Worm (Caenorhabditis elegans): ENCODE results near the gene srh-42.

- TF ChIP-seq him-1 (tag; optimal IDR thresholded peaks at IDR 0.05) = no peak
- no peak for TF ChIP-seq W03F9.2 (tag; optimal IDR thresholded peaks at IDR 0.05)
- TF ChIP-seq dao-5 (tag; optimal IDR thresholded peaks at IDR 0.05) = no peak
Measured at ce11 chrII:14311537-14311936, 22.7 kb upstream of the srh-42 start.
